Fruit fly (Drosophila melanogaster) whole organism, pupa: ENCODE results near the gene p53.

ENCODE experiments used
- CG10348 ChIP-seq: fragments of 200-800 bp; sonication (Bioruptor generic); IDR thresholded peaks from 2 replicates; pipeline ENCODE4 v1.3.6; 2022; ENCODE audit warnings: missing biosample characterization, missing genetic modification characterization
- CG12605 ChIP-seq: fragments of 200-800 bp; sonication (Bioruptor generic); IDR thresholded peaks from 2 replicates; pipeline ENCODE4 v1.3.6; 2022; ENCODE audit warnings: missing biosample characterization, missing genetic modification characterization
- CG13204 ChIP-seq: fragments of 200-800 bp; sonication (Bioruptor generic); optimal IDR thresholded peaks from 2 replicates; lab custom pipeline; 2018; ENCODE audit warnings: missing biosample characterization, mild to moderate bottlenecking, missing genetic modification characterization, moderate library complexity
- CG14655 ChIP-seq: fragments of 200-800 bp; sonication (Bioruptor generic); optimal IDR thresholded peaks from 3 replicates; lab custom pipeline; 2017; ENCODE audit warnings: mild to moderate bottlenecking, missing biosample characterization, missing genetic modification reagents, missing genetic modification characterization
- CG15710 ChIP-seq: fragments of 200-800 bp; sonication (Bioruptor generic); optimal IDR thresholded peaks from 2 replicates; lab custom pipeline; 2018; ENCODE audit warnings: missing biosample characterization, mild to moderate bottlenecking, missing genetic modification characterization, moderate library complexity
- CG17806 ChIP-seq: fragments of 200-800 bp; sonication (Bioruptor generic); optimal IDR thresholded peaks from 2 replicates; lab custom pipeline; 2018; ENCODE audit warnings: missing biosample characterization, mild to moderate bottlenecking, missing genetic modification characterization, moderate library complexity
- CG32121 ChIP-seq: fragments of 200-800 bp; sonication (Bioruptor generic); IDR thresholded peaks from 2 replicates; pipeline ENCODE4 v1.3.6; 2022; ENCODE audit warnings: missing biosample characterization, missing genetic modification characterization
- CG34367 ChIP-seq: fragments of 200-800 bp; sonication (Bioruptor generic); optimal IDR thresholded peaks from 2 replicates; lab custom pipeline; 2018; ENCODE audit warnings: missing biosample characterization, mild to moderate bottlenecking, missing genetic modification characterization
- CG4496 ChIP-seq: fragments of 200-800 bp; sonication (Bioruptor generic); IDR thresholded peaks from 3 replicates; pipeline ENCODE4 v1.3.6; 2022; ENCODE audit warnings: missing biosample characterization, missing genetic modification characterization
- CG8159 ChIP-seq: fragments of 200-800 bp; sonication (Bioruptor generic); optimal IDR thresholded peaks from 3 replicates; lab custom pipeline; 2018; ENCODE audit warnings: missing biosample characterization, mild to moderate bottlenecking, missing genetic modification characterization, moderate library complexity
- CG8301 ChIP-seq: fragments of 200-800 bp; sonication (Bioruptor generic); optimal IDR thresholded peaks from 2 replicates; lab custom pipeline; 2018; ENCODE audit warnings: missing biosample characterization, mild to moderate bottlenecking, missing genetic modification characterization
- CG9948 ChIP-seq: fragments of 200-800 bp; sonication (Bioruptor generic); optimal IDR thresholded peaks from 2 replicates; lab custom pipeline; 2018; ENCODE audit warnings: missing biosample characterization, mild to moderate bottlenecking, missing genetic modification characterization, moderate library complexity
- D1 ChIP-seq: fragments of 200-800 bp; sonication (Bioruptor generic); optimal IDR thresholded peaks from 2 replicates; lab custom pipeline; 2018; ENCODE audit warnings: missing biosample characterization, mild to moderate bottlenecking, missing genetic modification characterization, moderate library complexity
- EcR ChIP-seq: fragments of 200-800 bp; sonication (Bioruptor generic); optimal IDR thresholded peaks from 3 replicates; lab custom pipeline; 2019; ENCODE audit warnings: missing biosample characterization, missing genetic modification characterization, mild to moderate bottlenecking, moderate library complexity, missing genetic modification reagents
- Ets98B ChIP-seq: fragments of 200-800 bp; sonication (Bioruptor generic); IDR thresholded peaks from 2 replicates; pipeline ENCODE4 v1.3.6; 2022; ENCODE audit warnings: missing biosample characterization, missing genetic modification characterization
- Pif1A ChIP-seq: fragments of 200-800 bp; sonication (Bioruptor generic); optimal IDR thresholded peaks from 3 replicates; lab custom pipeline; 2016; ENCODE audit warnings: missing biosample characterization, missing genetic modification characterization
- Pif1B ChIP-seq: fragments of 200-800 bp; sonication (Bioruptor generic); optimal IDR thresholded peaks from 3 replicates; lab custom pipeline; 2016; ENCODE audit warnings: missing biosample characterization, missing genetic modification characterization
- Snoo ChIP-seq: fragments of 200-800 bp; sonication (Bioruptor generic); optimal IDR thresholded peaks from 3 replicates; lab custom pipeline; 2017; ENCODE audit warnings: missing biosample characterization, mild to moderate bottlenecking, missing genetic modification characterization, inconsistent platforms
- fd96Ca ChIP-seq: fragments of 200-800 bp; sonication (Bioruptor generic); IDR thresholded peaks from 3 replicates; pipeline ENCODE4 v1.3.6; 2022; ENCODE audit warnings: missing biosample characterization, missing genetic modification characterization
- gl ChIP-seq: fragments of 200-800 bp; sonication (Bioruptor generic); optimal IDR thresholded peaks from 2 replicates; lab custom pipeline; 2018; ENCODE audit warnings: missing biosample characterization, mild to moderate bottlenecking, missing genetic modification characterization
- rn ChIP-seq: fragments of 200-800 bp; sonication (Bioruptor generic); IDR thresholded peaks from 2 replicates; pipeline ENCODE4 v1.3.6; 2022; ENCODE audit warnings: missing biosample characterization, missing genetic modification characterization

p53 gene

dm6 chr3R:23053936-23054335 lies at the start of gene p53:
Gene p53, minus strand, starts transcription at chr3R:23054082.
- TF ChIP-seq CG8301 (tag; lab: Kevin White, UChicago) (no peak), CG34367 (tag; lab: Kevin White, UChicago) (peak; percentile 20), CG13204 (GFP tag; lab: Kevin White, UChicago) (no peak), CG15710 (peak; percentile 38), Snoo (tag; lab: Kevin White, UChicago) (peak; percentile 71), CG14655 (GFP tag; lab: Kevin White, UChicago) (no peak), CG17806 (tag; lab: Kevin White, UChicago) (peak; percentile 56), fd96Ca (GFP tag; lab: Robert Waterston, UW) (0 out of 3 replicates have a peak, but pooled peaks have one; percentile 20), CG10348 (no peak), CG9948 (tag; lab: Kevin White, UChicago) (no peak), Pif1B (GFP tag; lab: Kevin White, UChicago) (no peak), CG4496 (GFP tag; lab: Robert Waterston, UW) (peak; percentile 83), gl (peak; percentile 11), Ets98B (peak; percentile 42), CG32121 (peak; percentile 28; the same call in 1 of the 2 replicates), Pif1A (GFP tag; lab: Kevin White, UChicago) (no peak), D1 (tag; lab: Kevin White, UChicago) (no peak), rn (no peak), CG12605 (GFP tag; lab: Robert Waterston, UW) (no peak), CG8159 (no peak), EcR (GFP tag; lab: Kevin White, UChicago) (no peak)

- TF ChIP-seq CG34367 (tag; lab: Kevin White, UChicago): no peak
- no peak for TF ChIP-seq EcR (GFP tag; lab: Kevin White, UChicago)
- TF ChIP-seq Snoo (tag; lab: Kevin White, UChicago): no peak
- TF ChIP-seq CG32121: no peak
- TF ChIP-seq CG8301 (tag; lab: Kevin White, UChicago): no peak
- no peak for TF ChIP-seq Pif1A (GFP tag; lab: Kevin White, UChicago)
- no peak for TF ChIP-seq CG4496 (GFP tag; lab: Robert Waterston, UW)
- no peak for TF ChIP-seq CG12605 (GFP tag; lab: Robert Waterston, UW)
- TF ChIP-seq CG17806 (tag; lab: Kevin White, UChicago): no peak
- no peak for TF ChIP-seq fd96Ca (GFP tag; lab: Robert Waterston, UW)
- TF ChIP-seq CG8159: no peak
- no peak for TF ChIP-seq CG13204 (GFP tag; lab: Kevin White, UChicago)
Measured at dm6 chr3R:23099233-23099632, 45.4 kb upstream of the p53 start, which contains the start of gene CG6738. Gene CG6738, plus strand, starts transcription at chr3R:23099533.

DNA sequence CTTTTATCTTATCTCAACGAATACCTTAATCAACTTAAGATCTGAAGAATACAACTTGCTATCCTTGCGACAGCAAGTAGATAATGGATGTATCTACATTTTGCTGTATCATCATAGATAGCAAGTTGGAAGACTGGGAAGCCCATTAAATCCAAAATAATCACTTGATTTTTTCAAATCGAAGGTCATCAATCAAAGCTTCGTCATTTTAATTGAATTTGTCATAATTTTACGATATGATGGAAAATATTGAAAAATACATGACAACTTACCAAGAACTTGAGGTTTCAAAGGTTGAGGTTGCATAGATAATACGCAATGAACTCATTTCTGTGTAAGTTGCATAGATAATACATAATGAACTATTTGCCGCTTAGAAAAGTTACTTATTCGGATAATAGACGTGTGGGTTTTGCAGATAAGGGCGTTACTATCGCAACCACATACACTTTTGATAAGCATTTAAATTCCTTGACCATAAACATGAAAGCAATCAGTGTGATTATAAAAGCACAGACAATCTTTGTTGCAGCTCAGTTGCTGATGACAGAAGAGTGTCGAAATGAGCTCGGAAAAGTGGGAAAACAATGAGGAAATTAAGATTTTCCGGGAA lies 43.4 kb upstream of the p53 start, which contains the start of gene CG6733:
TSS of gene CG6733 (plus strand) at position 532 of the 613 bp plus-strand sequence.
- no peak for TF ChIP-seq D1 (tag; lab: Kevin White, UChicago)
- no peak for TF ChIP-seq CG9948 (tag; lab: Kevin White, UChicago)
- TF ChIP-seq CG8301 (tag; lab: Kevin White, UChicago): no peak
- TF ChIP-seq CG10348: no peak
- no peak for TF ChIP-seq Pif1B (GFP tag; lab: Kevin White, UChicago)
- TF ChIP-seq CG34367 (tag; lab: Kevin White, UChicago): no peak
- TF ChIP-seq Ets98B: no peak
- TF ChIP-seq CG13204 (GFP tag; lab: Kevin White, UChicago): no peak
- TF ChIP-seq CG15710: no peak
- no peak for TF ChIP-seq rn
- TF ChIP-seq fd96Ca (GFP tag; lab: Robert Waterston, UW): no peak
- TF ChIP-seq gl: no peak
- no peak for TF ChIP-seq EcR (GFP tag; lab: Kevin White, UChicago)
- TF ChIP-seq, all 21 proteins: peak for 0

DNA sequence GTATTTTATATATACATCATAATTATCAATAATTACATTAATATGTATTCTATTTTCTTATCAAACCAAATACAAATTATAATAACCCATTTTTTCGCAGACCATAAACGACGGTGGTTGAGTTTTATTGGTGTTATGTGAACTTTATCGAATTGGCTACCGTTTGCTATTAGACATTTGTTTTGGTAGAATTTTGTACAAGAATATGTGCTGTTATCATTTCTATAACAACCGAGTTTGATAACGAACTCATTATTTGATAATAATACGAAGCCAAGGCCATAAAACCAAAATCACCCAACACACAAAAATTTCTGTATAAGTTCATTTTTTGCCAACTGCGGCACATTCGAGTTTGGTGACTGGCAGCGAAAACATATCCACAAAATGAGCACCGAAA lies 41.5 kb upstream of the p53 start, which contains the start of gene CG17109:
TSS of gene CG17109 (plus strand) at position 345 of the 400 bp plus-strand sequence.
- no peak for TF ChIP-seq Ets98B
- no peak for TF ChIP-seq CG4496 (GFP tag; lab: Robert Waterston, UW)
- TF ChIP-seq CG14655 (GFP tag; lab: Kevin White, UChicago): no peak
- TF ChIP-seq gl: no peak
- TF ChIP-seq D1 (tag; lab: Kevin White, UChicago): no peak
- no peak for TF ChIP-seq CG17806 (tag; lab: Kevin White, UChicago)
- TF ChIP-seq CG13204 (GFP tag; lab: Kevin White, UChicago): no peak
- TF ChIP-seq CG10348: no peak
- TF ChIP-seq EcR (GFP tag; lab: Kevin White, UChicago): no peak
- TF ChIP-seq Snoo (tag; lab: Kevin White, UChicago): no peak
- no peak for TF ChIP-seq CG32121
- no peak for TF ChIP-seq rn
- no peak for TF ChIP-seq CG9948 (tag; lab: Kevin White, UChicago)
- no peak for TF ChIP-seq Pif1A (GFP tag; lab: Kevin White, UChicago)
- TF ChIP-seq CG15710: no peak
- no peak for TF ChIP-seq CG8159

DNA sequence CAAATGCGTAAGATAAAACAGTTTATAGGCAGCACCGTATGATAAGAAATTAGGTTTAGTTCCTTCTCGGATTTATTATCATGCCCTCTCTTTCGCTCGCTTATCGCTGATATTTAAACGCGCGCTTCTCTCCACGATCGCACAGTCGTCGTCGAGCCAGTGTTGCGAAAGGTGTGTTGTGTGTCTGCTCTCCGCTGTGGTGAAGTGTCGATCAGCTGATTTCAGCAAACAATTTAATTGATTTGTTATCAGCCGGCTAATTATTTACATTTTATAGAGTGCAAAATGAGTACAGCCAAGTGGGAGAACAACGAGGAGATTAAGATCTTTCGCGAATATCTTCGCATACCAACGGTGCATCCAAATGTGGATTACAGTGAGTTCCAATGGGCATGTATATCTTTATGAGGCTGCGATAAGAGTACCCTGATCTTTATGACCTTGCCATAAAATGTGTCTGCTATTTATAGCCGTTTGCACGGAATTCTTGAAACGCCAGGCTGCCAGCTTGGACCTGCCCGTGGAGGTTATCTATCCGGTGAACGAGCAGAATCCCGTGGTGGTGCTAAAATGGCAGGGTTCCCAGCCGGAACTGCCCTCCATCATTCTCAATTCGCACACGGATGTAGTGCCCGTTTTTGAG lies 37.8 kb upstream of the p53 start, which contains the start of the genes CG17110 and CG6726:
TSS of gene CG17110 (plus strand) at position 139 of the 643 bp plus-strand sequence.
TSS of gene CG6726 (plus strand) at position 139 of the 643 bp plus-strand sequence.
- TF ChIP-seq Ets98B (no peak), CG4496 (GFP tag; lab: Robert Waterston, UW) (no peak), EcR (GFP tag; lab: Kevin White, UChicago) (no peak), Pif1A (GFP tag; lab: Kevin White, UChicago) (no peak), CG9948 (tag; lab: Kevin White, UChicago) (no peak), D1 (tag; lab: Kevin White, UChicago) (no peak), Pif1B (GFP tag; lab: Kevin White, UChicago) (no peak), CG32121 (no peak), CG17806 (tag; lab: Kevin White, UChicago) (no peak), CG8159 (no peak), CG15710 (no peak), CG14655 (GFP tag; lab: Kevin White, UChicago) (no peak), CG12605 (GFP tag; lab: Robert Waterston, UW) (no peak), Snoo (tag; lab: Kevin White, UChicago) (no peak), gl (no peak), CG8301 (tag; lab: Kevin White, UChicago) (no peak), rn (no peak), CG10348 (no peak), CG13204 (GFP tag; lab: Kevin White, UChicago) (no peak), CG34367 (tag; lab: Kevin White, UChicago) (no peak)
